Worm (Caenorhabditis elegans) whole organism, L1 larva: ENCODE measurements around the gene C46F11.5.

Experiments used
- ceh-82 ChIP-seq, 3 experiments: fragments of 150-350 bp in 1 of 3; sonication (generic microtip) in 2 of 3; optimal IDR thresholded peaks; 2 replicates each; lab custom pipeline; 2014 to 2017; ENCODE audit warnings: missing biosample characterization in 3 of 3, missing genetic modification characterization in 3 of 3
- efl-1 ChIP-seq, 4 experiments: fragments of 150-350 bp; optimal IDR thresholded peaks in 3 of 4; peaks in 1 of 4; 1 replicate in 1 of 4; 2 replicates in 3 of 4; lab custom pipeline; 2014; ENCODE audit warnings: missing biosample characterization in 2 of 4, missing genetic modification characterization in 2 of 4, missing genetic modification reagents in 2 of 4
- lin-15B ChIP-seq: fragments of 150-350 bp; sonication (generic microtip); optimal IDR thresholded peaks from 3 replicates; lab custom pipeline; 2014; ENCODE audit warnings: missing biosample characterization, missing genetic modification characterization
- mep-1 ChIP-seq: fragments of 150-350 bp; optimal IDR thresholded peaks from 2 replicates; lab custom pipeline; 2014; ENCODE audit warnings: missing biosample characterization, missing genetic modification characterization
- nhr-12 ChIP-seq: sonication (generic microtip); optimal IDR thresholded peaks from 2 replicates; lab custom pipeline; 2017; ENCODE audit warnings: missing biosample characterization, missing genetic modification characterization
- skn-1 ChIP-seq: fragments of 150-350 bp; optimal IDR thresholded peaks from 2 replicates; lab custom pipeline; 2014; ENCODE audit warnings: missing biosample characterization, missing genetic modification characterization
- sup-37 ChIP-seq: fragments of 200-800 bp; sonication (Bioruptor generic); optimal IDR thresholded peaks from 2 replicates; lab custom pipeline; 2018; ENCODE audit warnings: mild to moderate bottlenecking, missing genetic modification characterization, missing compliant biosample characterization
- tbx-2 ChIP-seq: sonication (generic microtip); optimal IDR thresholded peaks from 2 replicates; lab custom pipeline; 2016; ENCODE audit warnings: missing genetic modification characterization, missing compliant biosample characterization
- unc-30 ChIP-seq: sonication (generic microtip); optimal IDR thresholded peaks from 2 replicates; lab custom pipeline; 2017; ENCODE audit warnings: missing biosample characterization, missing genetic modification characterization
- unc-62 ChIP-seq: fragments of 150-350 bp; optimal IDR thresholded peaks from 2 replicates; lab custom pipeline; 2014; ENCODE audit warnings: missing biosample characterization, missing genetic modification reagents, missing genetic modification characterization

- TF ChIP-seq unc-62 (GFP tag; lab: Kevin White, UChicago) = no peak
- TF ChIP-seq nhr-12 (tag; lab: Kevin White, UChicago) = no peak
- TF ChIP-seq efl-1 (optimal IDR thresholded peaks at IDR 0.05; lab: Kevin White, UChicago) = no peak
- TF ChIP-seq efl-1 (GFP tag; optimal IDR thresholded peaks at IDR 0.05 in 1 of 2; lab: Kevin White, UChicago) = no peak
- TF ChIP-seq skn-1 (tag; lab: Kevin White, UChicago) = no peak
- TF ChIP-seq unc-30 (tag; lab: Kevin White, UChicago) = no peak
- TF ChIP-seq ceh-82 (tag; optimal IDR thresholded peaks at IDR 0.05; lab: Kevin White, UChicago) = no peak
- TF ChIP-seq lin-15B = no peak
- TF ChIP-seq sup-37 (GFP tag; lab: Kevin White, UChicago) = no peak
- no peak for TF ChIP-seq tbx-2 (tag; lab: Kevin White, UChicago)
- no peak for TF ChIP-seq mep-1
Measured at ce11 chrIII:3670336-3670735, 12.9 kb upstream of the C46F11.5 start, which contains the start of gene C46F11.6.
